Worm (Caenorhabditis elegans) whole organism, L1 larva: ENCODE results near the gene W08F4.5.
A peak's percentile ranks its signal among the peaks of the same experiment; 100 is the strongest.
"Not testable (repeated sequence)": the region's sequence is repeated elsewhere in the genome, so short reads cannot be mapped to it uniquely, and the experiment has no call there.

ENCODE experiments used
- efl-1 ChIP-seq, 4 experiments: fragments of 150-350 bp; optimal IDR thresholded peaks in 3 of 4; peaks in 1 of 4; 1 replicate in 1 of 4; 2 replicates in 3 of 4; lab custom pipeline; 2014; ENCODE audit warnings: missing biosample characterization in 2 of 4, missing genetic modification characterization in 2 of 4, missing genetic modification reagents in 2 of 4
- elt-2 ChIP-seq: sonication (generic microtip); optimal IDR thresholded peaks from 2 replicates; lab custom pipeline; 2016; ENCODE audit warnings: missing genetic modification characterization, mild to moderate bottlenecking, inconsistent platforms, missing compliant biosample characterization, missing genetic modification reagents
- grh-1 ChIP-seq: fragments of 200-800 bp; sonication (Bioruptor generic); IDR thresholded peaks from 2 replicates; pipeline ENCODE4 v1.3.6; 2022; ENCODE audit warnings: missing genetic modification reagents, missing genetic modification characterization, missing compliant biosample characterization
- lin-35 ChIP-seq, 2 experiments: fragments of 150-350 bp; optimal IDR thresholded peaks; 2 replicates each; lab custom pipeline; 2014; ENCODE audit warnings: missing biosample characterization in 2 of 2, missing genetic modification characterization in 2 of 2, missing genetic modification reagents in 2 of 2
- lsy-2 ChIP-seq, 2 experiments: fragments of 150-350 bp; optimal IDR thresholded peaks; 2 replicates each; lab custom pipeline; 2014; ENCODE audit warnings: missing biosample characterization in 2 of 2, missing genetic modification characterization in 2 of 2
- mab-9 ChIP-seq: fragments of 200-800 bp; sonication (Bioruptor generic); IDR thresholded peaks from 2 replicates; pipeline ENCODE4 v1.3.6; 2022; ENCODE audit warnings: missing genetic modification reagents, missing genetic modification characterization, missing compliant biosample characterization
- mdl-1 ChIP-seq, 2 experiments: fragments of 150-350 bp; optimal IDR thresholded peaks; 2 replicates each; lab custom pipeline; 2014 to 2017; ENCODE audit warnings: missing biosample characterization in 2 of 2, missing genetic modification characterization in 2 of 2, inconsistent platforms in 1 of 2
- pag-3 ChIP-seq: sonication (generic microtip); optimal IDR thresholded peaks from 2 replicates; lab custom pipeline; 2017; ENCODE audit warnings: missing genetic modification characterization, mild to moderate bottlenecking, missing compliant biosample characterization, antibody characterized with exemption, borderline replicate concordance; ENCODE audit not compliant: insufficient read depth
- rnt-1 ChIP-seq: sonication (generic microtip); optimal IDR thresholded peaks from 2 replicates; lab custom pipeline; 2016; ENCODE audit warnings: mild to moderate bottlenecking, missing genetic modification characterization, moderate library complexity, missing compliant biosample characterization
- snu-23 ChIP-seq: sonication (generic microtip); optimal IDR thresholded peaks from 2 replicates; lab custom pipeline; 2016; ENCODE audit warnings: missing genetic modification characterization, missing compliant biosample characterization
- tlp-1 ChIP-seq: fragments of 150-350 bp; optimal IDR thresholded peaks from 2 replicates; lab custom pipeline; 2014; ENCODE audit warnings: missing biosample characterization, missing genetic modification characterization
- zag-1 ChIP-seq: fragments of 150-350 bp; optimal IDR thresholded peaks from 2 replicates; lab custom pipeline; 2014; ENCODE audit warnings: missing biosample characterization, missing genetic modification characterization

The W08F4.5 gene

ce11 chrII:535226-535625, 33.5 kb downstream of the W08F4.5 start, which contains the start of gene T27A1.3:
TSS of gene T27A1.3 (plus strand) at chrII:535526.
- not testable (repeated sequence) for TF ChIP-seq lin-35 (GFP tag; optimal IDR thresholded peaks at IDR 0.05; lab: Kevin White, UChicago); zag-1 (tag; lab: Kevin White, UChicago); grh-1 (GFP tag; lab: Robert Waterston, UW)

ce11 chrII:526375-526774, 42.3 kb downstream of the W08F4.5 start, which contains the start of gene lgc-34:
TSS of gene lgc-34 (plus strand) at chrII:526574.
- peak; percentile 99 for TF ChIP-seq pag-3 (tag; lab: Kevin White, UChicago)
- TF ChIP-seq rnt-1 (tag; lab: Kevin White, UChicago): peak; percentile 36
- TF ChIP-seq mab-9: no peak

- TF ChIP-seq lin-35 (GFP tag; optimal IDR thresholded peaks at IDR 0.05; lab: Kevin White, UChicago) (no peak), efl-1 (optimal IDR thresholded peaks at IDR 0.05; lab: Kevin White, UChicago) (no peak), efl-1 (GFP tag; optimal IDR thresholded peaks at IDR 0.05 in 1 of 2; lab: Kevin White, UChicago) (no peak), tlp-1 (tag; lab: Kevin White, UChicago) (no peak), lsy-2 (tag; optimal IDR thresholded peaks at IDR 0.05; lab: Kevin White, UChicago) (no peak), mdl-1 (tag; optimal IDR thresholded peaks at IDR 0.05; lab: Kevin White, UChicago) (no peak)
Observed at ce11 chrII:522302-522701, 46.4 kb downstream of the W08F4.5 start, which contains the start of gene slc-36.2. TSS of gene slc-36.2 (plus strand) at chrII:522602.

ce11 chrII:521720-522119, 47.0 kb downstream of the W08F4.5 start:
- TF ChIP-seq elt-2 (tag; lab: Kevin White, UChicago) (peak; percentile 51), snu-23 (no peak)
